Fruit fly (Drosophila melanogaster) whole organism, embryonic: ENCODE data around the gene CG5762.

Experiments
- Ada2b ChIP-seq: fragments of 200-800 bp; sonication (Bioruptor generic); IDR thresholded peaks from 2 replicates; pipeline ENCODE4 v1.3.6; 2022; ENCODE audit warnings: missing biosample characterization, missing genetic modification characterization
- Antp ChIP-seq: fragments of 200-800 bp; sonication (Bioruptor generic); optimal IDR thresholded peaks from 3 replicates; lab custom pipeline; 2016; ENCODE audit warnings: missing biosample characterization, missing genetic modification characterization
- Awh ChIP-seq: fragments of 200-800 bp; sonication (Bioruptor generic); IDR thresholded peaks from 2 replicates; pipeline ENCODE4, ENCODE4 v1.3.6; 2022; ENCODE audit warnings: missing biosample characterization, missing genetic modification characterization
- B-H1 ChIP-seq: fragments of 200-800 bp; sonication (Bioruptor generic); IDR thresholded peaks from 3 replicates; pipeline ENCODE4 v1.3.6; 2022; ENCODE audit warnings: missing biosample characterization, missing genetic modification characterization
- BEAF-32 ChIP-seq: fragments of 200-800 bp; sonication (Bioruptor generic); optimal IDR thresholded peaks from 3 replicates; lab custom pipeline; 2017; ENCODE audit warnings: missing biosample characterization, missing genetic modification characterization, mild to moderate bottlenecking, moderate library complexity, missing genetic modification reagents
- Bgb ChIP-seq: fragments of 200-800 bp; sonication (Bioruptor generic); IDR thresholded peaks from 2 replicates; pipeline ENCODE4 v1.3.6; 2022; ENCODE audit warnings: missing biosample characterization, missing genetic modification characterization; ENCODE audit not compliant: partially characterized antibody
- C15 ChIP-seq: fragments of 200-800 bp; sonication (Bioruptor generic); IDR thresholded peaks from 3 replicates; pipeline ENCODE4 v1.3.6; 2022; ENCODE audit warnings: missing biosample characterization, missing genetic modification characterization
- CG10366 ChIP-seq: fragments of 200-800 bp; sonication (Bioruptor generic); IDR thresholded peaks from 2 replicates; pipeline ENCODE4 v1.3.6; 2022; ENCODE audit warnings: missing biosample characterization, missing genetic modification characterization
- CG10959 ChIP-seq: fragments of 200-800 bp; sonication (Bioruptor generic); IDR thresholded peaks from 2 replicates; pipeline ENCODE4 v1.3.6; 2022; ENCODE audit warnings: missing biosample characterization, missing genetic modification characterization
- CG11085 ChIP-seq: fragments of 200-800 bp; sonication (Bioruptor generic); IDR thresholded peaks from 2 replicates; pipeline ENCODE4 v1.3.6; 2022; ENCODE audit warnings: missing biosample characterization, missing genetic modification characterization
- CG13775 ChIP-seq: fragments of 200-800 bp; sonication (Bioruptor generic); optimal IDR thresholded peaks from 3 replicates; lab custom pipeline; 2017; ENCODE audit warnings: missing biosample characterization, mild to moderate bottlenecking, missing genetic modification characterization
- CG1602 ChIP-seq: fragments of 200-800 bp; sonication (Bioruptor generic); optimal IDR thresholded peaks from 3 replicates; lab custom pipeline; 2016; ENCODE audit warnings: missing biosample characterization, missing genetic modification characterization
- CG17328 ChIP-seq: fragments of 200-800 bp; sonication (Bioruptor generic); IDR thresholded peaks from 2 replicates; pipeline ENCODE4 v1.3.6; 2022; ENCODE audit warnings: missing biosample characterization, missing genetic modification characterization
- CG17385 ChIP-seq: fragments of 200-800 bp; sonication (Bioruptor generic); optimal IDR thresholded peaks from 3 replicates; lab custom pipeline; 2018; ENCODE audit warnings: missing biosample characterization, mild to moderate bottlenecking, missing genetic modification characterization
- CG1792 ChIP-seq: fragments of 200-800 bp; sonication (Bioruptor generic); optimal IDR thresholded peaks from 2 replicates; lab custom pipeline; 2016; ENCODE audit warnings: missing biosample characterization, missing genetic modification characterization
- CG18262 ChIP-seq: fragments of 200-800 bp; optimal IDR thresholded peaks from 3 replicates; lab custom pipeline; 2019; ENCODE audit warnings: missing biosample characterization, mild to moderate bottlenecking, missing genetic modification characterization, moderate library complexity
- CG2875 ChIP-seq: fragments of 200-800 bp; sonication (Bioruptor generic); optimal IDR thresholded peaks from 2 replicates; lab custom pipeline; 2017; ENCODE audit warnings: missing biosample characterization, mild to moderate bottlenecking, missing genetic modification characterization, missing genetic modification reagents
- CG31388 ChIP-seq: fragments of 200-800 bp; sonication (Bioruptor generic); optimal IDR thresholded peaks from 2 replicates; lab custom pipeline; 2016; ENCODE audit warnings: missing biosample characterization, missing genetic modification characterization
- CG34422 ChIP-seq: fragments of 200-800 bp; sonication (Bioruptor generic); IDR thresholded peaks from 3 replicates; pipeline ENCODE4 v1.3.6; 2022; ENCODE audit warnings: missing biosample characterization, missing genetic modification characterization
- CG3838 ChIP-seq: fragments of 200-800 bp; sonication (Bioruptor generic); optimal IDR thresholded peaks from 3 replicates; lab custom pipeline; 2016; ENCODE audit warnings: missing biosample characterization, missing genetic modification characterization
- CG9817 ChIP-seq: fragments of 200-800 bp; sonication (Bioruptor generic); optimal IDR thresholded peaks from 2 replicates; lab custom pipeline; 2018; ENCODE audit warnings: missing biosample characterization, mild to moderate bottlenecking, missing genetic modification characterization, moderate library complexity
- Dfd ChIP-seq, 2 experiments: fragments of >200 bp; optimal IDR thresholded peaks; 2 replicates each; lab custom pipeline; 2017; ENCODE audit warnings: missing biosample characterization in 2 of 2, missing genetic modification characterization in 2 of 2
- GATAe ChIP-seq: fragments of 200-800 bp; sonication (Bioruptor generic); conservative IDR thresholded peaks from 2 replicates; pipeline ENCODE4 v1.3.6; 2022; ENCODE audit warnings: missing biosample characterization, missing genetic modification characterization
- Hr78 ChIP-seq, 2 experiments: fragments of 200-800 bp in 1 of 2; fragments of >200 bp in 1 of 2; sonication (Bioruptor generic) in 1 of 2; optimal IDR thresholded peaks; 2 replicates each; lab custom pipeline; 2017 to 2019; ENCODE audit warnings: missing biosample characterization in 2 of 2, missing genetic modification characterization in 2 of 2, mild to moderate bottlenecking in 1 of 2, moderate library complexity in 1 of 2
- Hsf ChIP-seq: fragments of 200-800 bp; sonication (Bioruptor generic); optimal IDR thresholded peaks from 3 replicates; lab custom pipeline; 2016; ENCODE audit warnings: missing biosample characterization, missing genetic modification characterization
- MESR4 ChIP-seq: fragments of 200-800 bp; sonication (Bioruptor generic); optimal IDR thresholded peaks from 2 replicates; lab custom pipeline; 2018; ENCODE audit warnings: missing biosample characterization, mild to moderate bottlenecking, missing genetic modification characterization, moderate library complexity
- Ravus ChIP-seq: fragments of 200-800 bp; sonication (Bioruptor generic); IDR thresholded peaks from 2 replicates; pipeline ENCODE4 v1.3.6; 2022; ENCODE audit warnings: missing biosample characterization, missing genetic modification characterization
- Spps ChIP-seq: fragments of 200-800 bp; sonication (Bioruptor generic); optimal IDR thresholded peaks from 2 replicates; lab custom pipeline; 2018; ENCODE audit warnings: missing biosample characterization, mild to moderate bottlenecking, missing genetic modification characterization
- Sry-β ChIP-seq: fragments of 200-800 bp; sonication (Bioruptor generic); optimal IDR thresholded peaks from 2 replicates; lab custom pipeline; 2018; ENCODE audit warnings: missing biosample characterization, mild to moderate bottlenecking, missing genetic modification characterization, moderate library complexity
- Stat92E ChIP-seq, 3 experiments: fragments of >200 bp in 2 of 3; fragments of 200-800 bp in 1 of 3; sonication (Bioruptor generic) in 1 of 3; optimal IDR thresholded peaks; 2 replicates each; lab custom pipeline; 2017 to 2019; ENCODE audit warnings: missing biosample characterization in 3 of 3, missing genetic modification characterization in 3 of 3, mild to moderate bottlenecking in 1 of 3, moderate library complexity in 1 of 3
- ato ChIP-seq: fragments of 200-800 bp; sonication (Bioruptor generic); IDR thresholded peaks from 2 replicates; pipeline ENCODE4 v1.3.6; 2022; ENCODE audit warnings: missing biosample characterization, missing genetic modification characterization; ENCODE audit not compliant: partially characterized antibody
- bcd ChIP-seq: fragments of 200-800 bp; sonication (Bioruptor generic); optimal IDR thresholded peaks from 2 replicates; lab custom pipeline; 2017; ENCODE audit warnings: missing biosample characterization, mild to moderate bottlenecking, missing genetic modification characterization
- bigmax ChIP-seq: fragments of 200-800 bp; sonication (Bioruptor generic); optimal IDR thresholded peaks from 2 replicates; lab custom pipeline; 2018; ENCODE audit warnings: missing biosample characterization, mild to moderate bottlenecking, missing genetic modification characterization
- chinmo ChIP-seq: fragments of 200-800 bp; sonication (Bioruptor generic); IDR thresholded peaks from 4 replicates; pipeline ENCODE4 v1.3.6; 2022; ENCODE audit warnings: missing biosample characterization, missing genetic modification characterization; ENCODE audit not compliant: partially characterized antibody
- eve ChIP-seq, 2 experiments: fragments of >200 bp; optimal IDR thresholded peaks; 2 replicates each; lab custom pipeline; 2017; ENCODE audit warnings: missing biosample characterization in 2 of 2, missing genetic modification characterization in 2 of 2
- fd96Cb ChIP-seq: fragments of 200-800 bp; sonication (Bioruptor generic); optimal IDR thresholded peaks from 2 replicates; lab custom pipeline; 2018; ENCODE audit warnings: missing biosample characterization, mild to moderate bottlenecking, missing genetic modification characterization, moderate library complexity
- jumu ChIP-seq: fragments of 200-800 bp; sonication (Bioruptor generic); optimal IDR thresholded peaks from 3 replicates; lab custom pipeline; 2016; ENCODE audit warnings: missing biosample characterization, missing genetic modification characterization
- luna ChIP-seq: fragments of 200-800 bp; sonication (Bioruptor generic); optimal IDR thresholded peaks from 2 replicates; lab custom pipeline; 2016; ENCODE audit warnings: missing biosample characterization, missing genetic modification characterization
- mam ChIP-seq: fragments of 200-800 bp; sonication (Bioruptor generic); optimal IDR thresholded peaks from 3 replicates; lab custom pipeline; 2016; ENCODE audit warnings: missing biosample characterization, missing genetic modification characterization
- phol ChIP-seq: fragments of 200-800 bp; sonication (Bioruptor generic); optimal IDR thresholded peaks from 3 replicates; lab custom pipeline; 2018; ENCODE audit warnings: missing biosample characterization, mild to moderate bottlenecking, missing genetic modification characterization, moderate library complexity
- pita ChIP-seq: fragments of 200-800 bp; sonication (Bioruptor generic); optimal IDR thresholded peaks from 2 replicates; lab custom pipeline; 2017; ENCODE audit warnings: missing biosample characterization, mild to moderate bottlenecking, missing genetic modification characterization
- repo ChIP-seq: fragments of 200-800 bp; sonication (Bioruptor generic); optimal IDR thresholded peaks from 2 replicates; lab custom pipeline; 2016; ENCODE audit warnings: missing biosample characterization, missing genetic modification characterization
- schlank ChIP-seq: fragments of 200-800 bp; sonication (Bioruptor generic); optimal IDR thresholded peaks from 2 replicates; lab custom pipeline; 2018; ENCODE audit warnings: missing biosample characterization, mild to moderate bottlenecking, missing genetic modification characterization
- shn ChIP-seq: fragments of 200-800 bp; sonication (Bioruptor generic); optimal IDR thresholded peaks from 3 replicates; lab custom pipeline; 2016; ENCODE audit warnings: missing biosample characterization, missing genetic modification characterization
- sisA ChIP-seq: fragments of 200-800 bp; sonication (Bioruptor generic); IDR thresholded peaks from 2 replicates; pipeline ENCODE4 v1.3.6; 2022; ENCODE audit warnings: missing biosample characterization, missing genetic modification characterization
- sug ChIP-seq: fragments of 200-800 bp; optimal IDR thresholded peaks from 2 replicates; lab custom pipeline; 2019; ENCODE audit warnings: missing biosample characterization, mild to moderate bottlenecking, missing genetic modification characterization, moderate library complexity
- unpg ChIP-seq: fragments of 200-800 bp; sonication (Bioruptor generic); optimal IDR thresholded peaks from 3 replicates; lab custom pipeline; 2018; ENCODE audit warnings: missing biosample characterization, mild to moderate bottlenecking, missing genetic modification characterization, moderate library complexity
- zen ChIP-seq: fragments of 200-800 bp; sonication (Bioruptor generic); optimal IDR thresholded peaks from 3 replicates; lab custom pipeline; 2018; ENCODE audit warnings: missing biosample characterization, mild to moderate bottlenecking, missing genetic modification characterization, moderate library complexity
- zfh1 ChIP-seq: fragments of 200-800 bp; sonication (Bioruptor generic); IDR thresholded peaks from 3 replicates; pipeline ENCODE4 v1.3.6; 2022; ENCODE audit warnings: missing biosample characterization, missing genetic modification characterization

CG5762 gene

dm6 chr3R:24333182-24333808 is 28.2 kb downstream of the CG5762 start, which contains the start of the genes Rrp5 and Dis3 (continued):
- TF ChIP-seq Spps (no peak), CG13775 (GFP tag; lab: Kevin White, UChicago) (peak; percentile 42), CG31388 (no peak), CG18262 (tag; lab: Kevin White, UChicago) (no peak), sug (no peak), CG10366 (peak; percentile 42; the same call in 1 of the 2 replicates), zen (no peak), Bgb (GFP tag; lab: Robert Waterston, UW) (peak; percentile 44; the same call in 1 of the 2 replicates), luna (GFP tag; lab: Kevin White, UChicago) (no peak), Ada2b (GFP tag; lab: Robert Waterston, UW) (peak; percentile 32; the same call in 1 of the 2 replicates), CG17385 (GFP tag; lab: Kevin White, UChicago) (no peak), B-H1 (GFP tag; lab: Robert Waterston, UW) (no peak), CG2875 (GFP tag; lab: Kevin White, UChicago) (no peak), CG1792 (peak; percentile 96), Awh (GFP tag; lab: Robert Waterston, UW) (no peak), bigmax (peak; percentile 29), GATAe (GFP tag; lab: Robert Waterston, UW) (peak; percentile 85), CG10959 (peak; percentile 18; the same call in 1 of the 2 replicates), CG3838 (GFP tag; lab: Kevin White, UChicago) (no peak), zfh1 (peak; percentile 44; the same call in 2 of the 3 replicates), sisA (GFP tag; lab: Robert Waterston, UW) (peak; percentile 57), pita (GFP tag; lab: Kevin White, UChicago) (peak; percentile 69), CG34422 (GFP tag; lab: Robert Waterston, UW) (peak; percentile 89), chinmo (0 out of 4 replicates have a peak, but pooled peaks have one; percentile 30), fd96Cb (tag; lab: Kevin White, UChicago) (no peak), Hsf (GFP tag; lab: Kevin White, UChicago) (peak; percentile 40), Antp (no peak), eve (GFP tag; optimal IDR thresholded peaks at IDR 0.05; lab: Kevin White, UChicago) (no peak), phol (peak; percentile 74), CG11085 (GFP tag; lab: Robert Waterston, UW) (peak; percentile 42; the same call in 1 of the 2 replicates), bcd (GFP tag; lab: Kevin White, UChicago) (no peak), repo (GFP tag; lab: Kevin White, UChicago) (no peak), C15 (GFP tag; lab: Robert Waterston, UW) (no peak), Ravus (GFP tag; lab: Robert Waterston, UW) (no peak), CG9817 (tag; lab: Kevin White, UChicago) (peak; percentile 44), shn (GFP tag; lab: Kevin White, UChicago) (peak; percentile 38), jumu (GFP tag; lab: Kevin White, UChicago) (peak; percentile 39), Stat92E (GFP tag; optimal IDR thresholded peaks at IDR 0.05; lab: Kevin White, UChicago) (no peak), MESR4 (GFP tag; lab: Kevin White, UChicago) (peak; percentile 86), Hr78 (GFP tag; optimal IDR thresholded peaks at IDR 0.05; lab: Kevin White, UChicago) (no peak), Sry-β (GFP tag; lab: Kevin White, UChicago) (no peak), CG17328 (GFP tag; lab: Robert Waterston, UW) (peak; percentile 46; the same call in 1 of the 2 replicates), Dfd (GFP tag; optimal IDR thresholded peaks at IDR 0.05; lab: Kevin White, UChicago) (no peak), mam (GFP tag; lab: Kevin White, UChicago) (peak; percentile 16), ato (peak; percentile 7; the same call in 1 of the 2 replicates), BEAF-32 (GFP tag; lab: Kevin White, UChicago) (peak; percentile 61), schlank (tag; lab: Kevin White, UChicago) (no peak), unpg (GFP tag; lab: Kevin White, UChicago) (no peak), CG1602 (GFP tag; lab: Kevin White, UChicago) (peak; percentile 3)
